Fruit fly (Drosophila melanogaster) whole organism, embryonic: Measurements from ENCODE around the gene Doc2.

Experiments
- Ada2b ChIP-seq: fragments of 200-800 bp; sonication (Bioruptor generic); IDR thresholded peaks from 2 replicates; pipeline ENCODE4 v1.3.6; 2022; ENCODE audit warnings: missing biosample characterization, missing genetic modification characterization
- Asciz ChIP-seq: fragments of 200-800 bp; sonication (Bioruptor generic); optimal IDR thresholded peaks from 2 replicates; lab custom pipeline; 2017; ENCODE audit warnings: missing biosample characterization, mild to moderate bottlenecking, missing genetic modification characterization, missing genetic modification reagents
- CG10267 ChIP-seq: fragments of 200-800 bp; sonication (Bioruptor generic); optimal IDR thresholded peaks from 2 replicates; lab custom pipeline; 2018; ENCODE audit warnings: missing biosample characterization, mild to moderate bottlenecking, missing genetic modification characterization, moderate library complexity
- CG10565 ChIP-seq: fragments of 200-800 bp; sonication (Bioruptor generic); optimal IDR thresholded peaks from 3 replicates; lab custom pipeline; 2016; ENCODE audit warnings: missing biosample characterization, mild to moderate bottlenecking, missing genetic modification characterization
- CG10959 ChIP-seq: fragments of 200-800 bp; sonication (Bioruptor generic); IDR thresholded peaks from 2 replicates; pipeline ENCODE4 v1.3.6; 2022; ENCODE audit warnings: missing biosample characterization, missing genetic modification characterization
- CG12236 ChIP-seq: fragments of 200-800 bp; sonication (Bioruptor generic); optimal IDR thresholded peaks from 2 replicates; lab custom pipeline; 2016; ENCODE audit warnings: missing biosample characterization, missing genetic modification characterization
- CG13424 ChIP-seq: fragments of 200-800 bp; sonication (Bioruptor generic); optimal IDR thresholded peaks from 2 replicates; lab custom pipeline; 2019; ENCODE audit warnings: missing biosample characterization, mild to moderate bottlenecking, missing genetic modification characterization, moderate library complexity
- CG2120 ChIP-seq: fragments of 200-800 bp; sonication (Bioruptor generic); optimal IDR thresholded peaks from 3 replicates; lab custom pipeline; 2016; ENCODE audit warnings: missing biosample characterization, missing genetic modification characterization
- CG2875 ChIP-seq: fragments of 200-800 bp; sonication (Bioruptor generic); optimal IDR thresholded peaks from 2 replicates; lab custom pipeline; 2017; ENCODE audit warnings: missing biosample characterization, mild to moderate bottlenecking, missing genetic modification characterization, missing genetic modification reagents
- CG33213 ChIP-seq: fragments of 200-800 bp; sonication (Bioruptor generic); optimal IDR thresholded peaks from 3 replicates; lab custom pipeline; 2016; ENCODE audit warnings: missing biosample characterization, missing genetic modification characterization
- CG4617 ChIP-seq: fragments of 200-800 bp; sonication (Bioruptor generic); optimal IDR thresholded peaks from 3 replicates; lab custom pipeline; 2016; ENCODE audit warnings: missing biosample characterization, missing genetic modification characterization, borderline replicate concordance
- CG6765 ChIP-seq: fragments of 200-800 bp; sonication (Bioruptor generic); optimal IDR thresholded peaks from 3 replicates; lab custom pipeline; 2017; ENCODE audit warnings: missing biosample characterization, mild to moderate bottlenecking, missing genetic modification characterization
- CG6854 ChIP-seq: fragments of 200-800 bp; sonication (Bioruptor generic); optimal IDR thresholded peaks from 3 replicates; lab custom pipeline; 2017; ENCODE audit warnings: missing biosample characterization, mild to moderate bottlenecking, missing genetic modification characterization
- CG7745 ChIP-seq: fragments of 200-800 bp; sonication (Bioruptor generic); optimal IDR thresholded peaks from 2 replicates; lab custom pipeline; 2018; ENCODE audit warnings: missing biosample characterization, mild to moderate bottlenecking, missing genetic modification characterization, moderate library complexity
- CG7928 ChIP-seq: fragments of 200-800 bp; sonication (Bioruptor generic); optimal IDR thresholded peaks from 2 replicates; lab custom pipeline; 2017; ENCODE audit warnings: missing biosample characterization, mild to moderate bottlenecking, missing genetic modification characterization
- CG8924 ChIP-seq: fragments of 200-800 bp; optimal IDR thresholded peaks from 3 replicates; lab custom pipeline; 2019; ENCODE audit warnings: missing biosample characterization, mild to moderate bottlenecking, missing genetic modification characterization, moderate library complexity
- CG9797 ChIP-seq: fragments of 200-800 bp; sonication (Bioruptor generic); optimal IDR thresholded peaks from 3 replicates; lab custom pipeline; 2018; ENCODE audit warnings: missing biosample characterization, mild to moderate bottlenecking, missing genetic modification characterization
- CTCF ChIP-seq: fragments of 200-800 bp; sonication (Bioruptor generic); optimal IDR thresholded peaks from 2 replicates; lab custom pipeline; 2017; ENCODE audit warnings: missing biosample characterization, mild to moderate bottlenecking, missing genetic modification characterization, moderate library complexity
- Dfd ChIP-seq, 2 experiments: fragments of >200 bp; optimal IDR thresholded peaks; 2 replicates each; lab custom pipeline; 2017; ENCODE audit warnings: missing biosample characterization in 2 of 2, missing genetic modification characterization in 2 of 2
- Fer2 ChIP-seq: fragments of 200-800 bp; sonication (Bioruptor generic); optimal IDR thresholded peaks from 2 replicates; lab custom pipeline; 2018; ENCODE audit warnings: missing biosample characterization, mild to moderate bottlenecking, missing genetic modification characterization, moderate library complexity
- Hand ChIP-seq: fragments of 200-800 bp; sonication (Bioruptor generic); optimal IDR thresholded peaks from 2 replicates; lab custom pipeline; 2017; ENCODE audit warnings: mild to moderate bottlenecking, missing biosample characterization, missing genetic modification reagents, missing genetic modification characterization
- Lim3 ChIP-seq: fragments of 200-800 bp; sonication (Bioruptor generic); IDR thresholded peaks from 2 replicates; pipeline ENCODE4 v1.3.6; 2022; ENCODE audit warnings: missing biosample characterization, missing genetic modification characterization
- Mad ChIP-seq: fragments of 200-800 bp; sonication (Bioruptor generic); optimal IDR thresholded peaks from 2 replicates; lab custom pipeline; 2016; ENCODE audit warnings: missing biosample characterization, missing genetic modification characterization
- Med ChIP-seq: fragments of 200-800 bp; sonication (Bioruptor generic); peaks from one replicate; lab custom pipeline; 2016; ENCODE audit warnings: missing biosample characterization, missing genetic modification characterization, mild to moderate bottlenecking, inconsistent platforms, moderate library complexity
- Sox102F ChIP-seq: fragments of 200-800 bp; sonication (Bioruptor generic); optimal IDR thresholded peaks from 2 replicates; lab custom pipeline; 2018; ENCODE audit warnings: missing biosample characterization, mild to moderate bottlenecking, missing genetic modification characterization, moderate library complexity
- Taf1 ChIP-seq: fragments of 200-800 bp; sonication (Bioruptor generic); IDR thresholded peaks from 2 replicates; pipeline ENCODE4 v1.3.6; 2022; ENCODE audit warnings: missing biosample characterization, missing genetic modification characterization
- Trl ChIP-seq, 3 experiments: fragments of >200 bp in 2 of 3; fragments of 200-800 bp in 1 of 3; sonication (Bioruptor generic) in 1 of 3; optimal IDR thresholded peaks; 2 replicates in 1 of 3; 3 replicates in 2 of 3; lab custom pipeline; 2016 to 2017; ENCODE audit warnings: missing biosample characterization in 1 of 3, missing genetic modification characterization in 1 of 3
- aop ChIP-seq: fragments of 200-800 bp; sonication (Bioruptor generic); IDR thresholded peaks from 2 replicates; pipeline ENCODE4 v1.3.6; 2022; ENCODE audit warnings: missing biosample characterization, missing genetic modification characterization
- br ChIP-seq: fragments of >200 bp; optimal IDR thresholded peaks from 2 replicates; lab custom pipeline; 2017
- cas ChIP-seq: fragments of 200-800 bp; sonication (Bioruptor generic); IDR thresholded peaks from 2 replicates; pipeline ENCODE4 v1.3.6; 2022; ENCODE audit warnings: missing biosample characterization, missing genetic modification characterization
- dmrt99B ChIP-seq: fragments of 200-800 bp; sonication (Bioruptor generic); optimal IDR thresholded peaks from 2 replicates; lab custom pipeline; 2018; ENCODE audit warnings: missing biosample characterization, mild to moderate bottlenecking, missing genetic modification characterization, moderate library complexity
- dysf ChIP-seq: fragments of 200-800 bp; sonication (Bioruptor generic); IDR thresholded peaks from 3 replicates; pipeline ENCODE4 v1.3.6; 2022; ENCODE audit warnings: missing biosample characterization, missing genetic modification characterization
- eve ChIP-seq, 2 experiments: fragments of >200 bp; optimal IDR thresholded peaks; 2 replicates each; lab custom pipeline; 2017; ENCODE audit warnings: missing biosample characterization in 2 of 2, missing genetic modification characterization in 2 of 2
- ftz-f1 ChIP-seq: fragments of 200-800 bp; sonication (Bioruptor generic); optimal IDR thresholded peaks from 2 replicates; lab custom pipeline; 2016; ENCODE audit warnings: missing biosample characterization, missing genetic modification characterization
- gfzf ChIP-seq: fragments of 200-800 bp; sonication (Bioruptor generic); optimal IDR thresholded peaks from 2 replicates; lab custom pipeline; 2016; ENCODE audit warnings: missing biosample characterization, mild to moderate bottlenecking, missing genetic modification characterization, moderate library complexity
- grau ChIP-seq: fragments of 200-800 bp; optimal IDR thresholded peaks from 3 replicates; lab custom pipeline; 2019; ENCODE audit warnings: missing biosample characterization, mild to moderate bottlenecking, missing genetic modification characterization, moderate library complexity
- her ChIP-seq: fragments of 200-800 bp; sonication (Bioruptor generic); optimal IDR thresholded peaks from 2 replicates; lab custom pipeline; 2016; ENCODE audit warnings: missing biosample characterization, missing genetic modification characterization
- lbe ChIP-seq: fragments of 200-800 bp; sonication (Bioruptor generic); optimal IDR thresholded peaks from 2 replicates; lab custom pipeline; 2016; ENCODE audit warnings: missing biosample characterization, mild to moderate bottlenecking, missing genetic modification characterization
- pzg ChIP-seq: fragments of 200-800 bp; sonication (Bioruptor generic); optimal IDR thresholded peaks from 3 replicates; lab custom pipeline; 2018; ENCODE audit warnings: missing biosample characterization, mild to moderate bottlenecking, missing genetic modification characterization, moderate library complexity
- row ChIP-seq: fragments of 200-800 bp; sonication (Bioruptor generic); IDR thresholded peaks from 3 replicates; pipeline ENCODE4 v1.3.6; 2022; ENCODE audit warnings: missing biosample characterization, missing genetic modification characterization
- salm ChIP-seq: fragments of 200-800 bp; sonication (Bioruptor generic); optimal IDR thresholded peaks from 2 replicates; lab custom pipeline; 2018; ENCODE audit warnings: missing biosample characterization, mild to moderate bottlenecking, missing genetic modification characterization
- schlank ChIP-seq: fragments of 200-800 bp; sonication (Bioruptor generic); optimal IDR thresholded peaks from 2 replicates; lab custom pipeline; 2018; ENCODE audit warnings: missing biosample characterization, mild to moderate bottlenecking, missing genetic modification characterization
- scrt ChIP-seq: fragments of 200-800 bp; sonication (Bioruptor generic); optimal IDR thresholded peaks from 2 replicates; lab custom pipeline; 2018; ENCODE audit warnings: missing biosample characterization, mild to moderate bottlenecking, missing genetic modification characterization, moderate library complexity
- shn ChIP-seq: fragments of 200-800 bp; sonication (Bioruptor generic); optimal IDR thresholded peaks from 3 replicates; lab custom pipeline; 2016; ENCODE audit warnings: missing biosample characterization, missing genetic modification characterization
- so ChIP-seq: fragments of 200-800 bp; sonication (Bioruptor generic); IDR thresholded peaks from 3 replicates; pipeline ENCODE4 v1.3.6; 2022; ENCODE audit warnings: missing biosample characterization, missing genetic modification characterization
- stc ChIP-seq: fragments of 200-800 bp; sonication (Bioruptor generic); IDR thresholded peaks from 2 replicates; pipeline ENCODE4 v1.3.6; 2022; ENCODE audit warnings: missing biosample characterization, missing genetic modification characterization
- tgo ChIP-seq: fragments of 200-800 bp; sonication (Bioruptor generic); IDR thresholded peaks from 3 replicates; pipeline ENCODE4 v1.3.6; 2022; ENCODE audit warnings: missing biosample characterization, missing genetic modification characterization
- tll ChIP-seq, 2 experiments: fragments of 200-800 bp in 1 of 2; fragments of >200 bp in 1 of 2; sonication (Bioruptor generic) in 1 of 2; optimal IDR thresholded peaks; 2 replicates each; lab custom pipeline; 2017 to 2019; ENCODE audit warnings: missing biosample characterization in 2 of 2, missing genetic modification characterization in 2 of 2, mild to moderate bottlenecking in 1 of 2, moderate library complexity in 1 of 2
- vnd ChIP-seq: fragments of 200-800 bp; sonication (Bioruptor generic); IDR thresholded peaks from 3 replicates; pipeline ENCODE4 v1.3.6; 2022; ENCODE audit warnings: missing biosample characterization, missing genetic modification characterization; ENCODE audit not compliant: partially characterized antibody
- wdn ChIP-seq: fragments of 200-800 bp; sonication (Bioruptor generic); IDR thresholded peaks from 2 replicates; pipeline ENCODE4 v1.3.6; 2022; ENCODE audit warnings: missing biosample characterization, missing genetic modification characterization

Doc2 gene

DNA sequence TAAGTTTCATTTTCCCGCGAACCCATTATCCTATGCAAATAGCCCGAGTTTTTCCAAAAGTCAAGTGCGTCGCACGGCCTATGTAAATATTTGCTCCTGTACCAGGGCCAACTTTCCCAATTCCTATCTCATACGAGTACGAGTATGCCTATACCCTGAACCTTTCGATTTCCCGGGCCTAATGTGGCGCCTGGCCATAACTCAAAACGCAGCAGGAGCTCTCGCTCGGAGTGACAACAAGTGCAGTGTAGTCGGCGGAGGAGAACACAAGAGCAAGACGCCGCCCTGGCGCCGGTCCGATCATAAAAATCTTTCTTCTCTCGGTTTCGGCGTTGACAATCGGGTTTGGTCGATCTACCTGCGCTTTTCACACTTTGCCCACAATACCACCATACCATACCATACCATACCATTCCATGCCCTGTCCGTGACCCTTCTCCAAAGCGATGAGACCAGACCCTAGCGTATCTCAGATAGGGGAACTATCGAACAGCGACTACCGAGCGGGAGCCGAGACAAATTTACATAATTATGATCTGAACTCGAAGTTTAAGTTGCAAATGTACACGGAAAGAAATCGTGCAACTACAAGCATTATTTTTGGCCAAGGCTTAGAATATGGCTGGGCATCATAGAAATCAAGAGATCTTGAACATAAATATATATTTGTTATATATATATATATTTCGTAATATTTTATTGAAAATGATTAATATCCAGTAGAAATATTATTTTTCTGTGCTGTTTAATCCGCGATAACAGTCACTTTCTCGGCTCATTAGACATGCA lies 23.3 kb upstream of the Doc2 start (continued):
- TF ChIP-seq schlank (tag; lab: Kevin White, UChicago) (no peak), CTCF (GFP tag; lab: Kevin White, UChicago) (no peak), Ada2b (GFP tag; lab: Robert Waterston, UW) (no peak), CG6765 (GFP tag; lab: Kevin White, UChicago) (no peak), CG12236 (GFP tag; lab: Kevin White, UChicago) (no peak), CG7928 (GFP tag; lab: Kevin White, UChicago) (no peak), Lim3 (GFP tag; lab: Robert Waterston, UW) (no peak), CG4617 (no peak), Dfd (GFP tag; optimal IDR thresholded peaks at IDR 0.05; lab: Kevin White, UChicago) (no peak), Trl (optimal IDR thresholded peaks at IDR 0.05; lab: Kevin White, UChicago) (no peak), Trl (GFP tag; optimal IDR thresholded peaks at IDR 0.05; lab: Kevin White, UChicago) (no peak), aop (GFP tag; lab: Robert Waterston, UW) (no peak), so (GFP tag; lab: Robert Waterston, UW) (no peak), CG10565 (GFP tag; lab: Kevin White, UChicago) (no peak), grau (peak; percentile 38), stc (GFP tag; lab: Robert Waterston, UW) (no peak), Sox102F (GFP tag; lab: Kevin White, UChicago) (peak; percentile 55), wdn (GFP tag; lab: Robert Waterston, UW) (no peak), her (GFP tag; lab: Kevin White, UChicago) (no peak), CG33213 (GFP tag; lab: Kevin White, UChicago) (no peak), dmrt99B (tag; lab: Kevin White, UChicago) (peak; percentile 64), vnd (GFP tag; lab: Robert Waterston, UW) (no peak), CG2875 (GFP tag; lab: Kevin White, UChicago) (peak; percentile 29), gfzf (GFP tag; lab: Kevin White, UChicago) (no peak), CG8924 (tag; lab: Kevin White, UChicago) (peak; percentile 31), Mad (GFP tag; lab: Kevin White, UChicago) (no peak), tgo (GFP tag; lab: Robert Waterston, UW) (no peak; the same call in 2 of the 3 replicates), Asciz (GFP tag; lab: Kevin White, UChicago) (peak; percentile 52), lbe (GFP tag; lab: Kevin White, UChicago) (no peak), salm (tag; lab: Kevin White, UChicago) (no peak), cas (GFP tag; lab: Robert Waterston, UW) (no peak), scrt (no peak), CG6854 (GFP tag; lab: Kevin White, UChicago) (no peak), tll (GFP tag; optimal IDR thresholded peaks at IDR 0.05; lab: Kevin White, UChicago) (peak in 1 of 2 experiments; percentile 98), br (lab: Kevin White, UChicago) (no peak), Taf1 (GFP tag; lab: Robert Waterston, UW) (no peak), eve (GFP tag; optimal IDR thresholded peaks at IDR 0.05; lab: Kevin White, UChicago) (no peak), CG9797 (GFP tag; lab: Kevin White, UChicago) (no peak), Fer2 (no peak), shn (GFP tag; lab: Kevin White, UChicago) (no peak), pzg (GFP tag; lab: Kevin White, UChicago) (no peak), Hand (no peak), CG2120 (GFP tag; lab: Kevin White, UChicago) (no peak), CG10959 (GFP tag; lab: Robert Waterston, UW) (peak; percentile 52; the same call in 1 of the 2 replicates), Med (GFP tag; lab: Kevin White, UChicago) (peak; percentile 62), CG7745 (tag; lab: Kevin White, UChicago) (no peak), ftz-f1 (GFP tag; lab: Kevin White, UChicago) (no peak), dysf (GFP tag; lab: Robert Waterston, UW) (no peak), CG10267 (tag; lab: Kevin White, UChicago) (peak; percentile 60), row (peak; percentile 55), CG13424 (tag; lab: Kevin White, UChicago) (peak; percentile 59)
